Worm (Caenorhabditis elegans) whole organism, L4 larva: ENCODE data around the gene Y81G3A.2.

ENCODE experiments used
- dmd-9 ChIP-seq: fragments of 200-800 bp; sonication (Bioruptor generic); IDR thresholded peaks from 2 replicates; pipeline ENCODE4 v1.3.6; 2022; ENCODE audit warnings: missing genetic modification reagents, missing genetic modification characterization, missing compliant biosample characterization
- mdt-29 ChIP-seq: fragments of 200-800 bp; sonication (Bioruptor generic); IDR thresholded peaks from 2 replicates; pipeline ENCODE4 v1.3.6; 2022; ENCODE audit warnings: missing genetic modification reagents, missing genetic modification characterization, missing compliant biosample characterization
- nhr-10 ChIP-seq: fragments of 150-350 bp; optimal IDR thresholded peaks from 2 replicates; lab custom pipeline; 2014; ENCODE audit warnings: missing biosample characterization, missing genetic modification characterization

- TF ChIP-seq mdt-29 (GFP tag; lab: Robert Waterston, UW), result no peak
- no peak for TF ChIP-seq dmd-9 (GFP tag; lab: Robert Waterston, UW)
- TF ChIP-seq nhr-10, result no peak
These were observed 15.5 kb upstream of the Y81G3A.2 start for ce11 chrII:13065251-13065650.
